Fruit fly (Drosophila melanogaster) whole organism, adult: ENCODE measurements around the gene Etfb.

Experiments
- CG11617 ChIP-seq: fragments of 200-800 bp; sonication (Bioruptor generic); optimal IDR thresholded peaks from 2 replicates; lab custom pipeline; 2017; ENCODE audit warnings: mild to moderate bottlenecking, missing biosample characterization, missing genetic modification reagents, missing genetic modification characterization
- CG12768 ChIP-seq: fragments of 200-800 bp; sonication (Bioruptor generic); optimal IDR thresholded peaks from 2 replicates; lab custom pipeline; 2017; ENCODE audit warnings: missing biosample characterization, missing genetic modification characterization, mild to moderate bottlenecking, moderate library complexity, missing genetic modification reagents
- CG14711 ChIP-seq: fragments of 200-800 bp; sonication (Bioruptor generic); optimal IDR thresholded peaks from 2 replicates; lab custom pipeline; 2018; ENCODE audit warnings: missing biosample characterization, mild to moderate bottlenecking, missing genetic modification characterization, moderate library complexity
- CG1620 ChIP-seq: fragments of 200-800 bp; sonication (Bioruptor generic); optimal IDR thresholded peaks from 2 replicates; lab custom pipeline; 2016; ENCODE audit warnings: missing biosample characterization, missing genetic modification characterization
- CG33017 ChIP-seq: fragments of 200-800 bp; sonication (Bioruptor generic); optimal IDR thresholded peaks from 2 replicates; lab custom pipeline; 2018; ENCODE audit warnings: missing biosample characterization, mild to moderate bottlenecking, missing genetic modification characterization, moderate library complexity
- CG5204 ChIP-seq: fragments of 200-800 bp; sonication (Bioruptor generic); optimal IDR thresholded peaks from 2 replicates; lab custom pipeline; 2016; ENCODE audit warnings: missing biosample characterization, missing genetic modification characterization
- CG7045 ChIP-seq: fragments of 200-800 bp; sonication (Bioruptor generic); optimal IDR thresholded peaks from 2 replicates; lab custom pipeline; 2017; ENCODE audit warnings: missing biosample characterization, mild to moderate bottlenecking, missing genetic modification characterization
- CG7101 ChIP-seq: fragments of 200-800 bp; sonication (Bioruptor generic); optimal IDR thresholded peaks from 2 replicates; lab custom pipeline; 2018; ENCODE audit warnings: missing biosample characterization, mild to moderate bottlenecking, missing genetic modification characterization, moderate library complexity
- Clk ChIP-seq: fragments of 200-800 bp; sonication (Bioruptor generic); optimal IDR thresholded peaks from 2 replicates; lab custom pipeline; 2017; ENCODE audit warnings: missing biosample characterization, missing genetic modification characterization
- Crg-1 ChIP-seq: fragments of 200-800 bp; sonication (Bioruptor generic); optimal IDR thresholded peaks from 2 replicates; lab custom pipeline; 2016; ENCODE audit warnings: missing biosample characterization, missing genetic modification characterization
- Hr96 ChIP-seq: fragments of 200-800 bp; sonication (Bioruptor generic); optimal IDR thresholded peaks from 2 replicates; lab custom pipeline; 2016; ENCODE audit warnings: missing biosample characterization, missing genetic modification characterization
- Mnt ChIP-seq: fragments of 200-800 bp; sonication (Bioruptor generic); optimal IDR thresholded peaks from 2 replicates; lab custom pipeline; 2016; ENCODE audit warnings: missing biosample characterization, mild to moderate bottlenecking, missing genetic modification characterization
- bab1 ChIP-seq: fragments of 200-800 bp; sonication (Bioruptor generic); optimal IDR thresholded peaks from 3 replicates; lab custom pipeline; 2019; ENCODE audit warnings: missing biosample characterization, mild to moderate bottlenecking, missing genetic modification characterization, moderate library complexity
- cic ChIP-seq: fragments of 200-800 bp; sonication (Bioruptor generic); optimal IDR thresholded peaks from 2 replicates; lab custom pipeline; 2017; ENCODE audit warnings: missing biosample characterization, mild to moderate bottlenecking, missing genetic modification characterization, moderate library complexity
- cnc ChIP-seq, 2 experiments: fragments of >200 bp; optimal IDR thresholded peaks; 2 replicates each; lab custom pipeline; 2017
- kay ChIP-seq: fragments of 200-800 bp; sonication (Bioruptor generic); peaks from one replicate; lab custom pipeline; 2016; ENCODE audit warnings: missing biosample characterization, missing genetic modification characterization, borderline replicate concordance
- ovo ChIP-seq: fragments of 200-800 bp; sonication (Bioruptor generic); optimal IDR thresholded peaks from 2 replicates; lab custom pipeline; 2016; ENCODE audit warnings: missing biosample characterization, missing genetic modification characterization
- pad ChIP-seq: fragments of 200-800 bp; sonication (Bioruptor generic); optimal IDR thresholded peaks from 3 replicates; lab custom pipeline; 2017; ENCODE audit warnings: missing biosample characterization, missing genetic modification characterization, mild to moderate bottlenecking, moderate library complexity, missing genetic modification reagents
- tj ChIP-seq: fragments of 200-800 bp; sonication (Bioruptor generic); optimal IDR thresholded peaks from 3 replicates; lab custom pipeline; 2017; ENCODE audit warnings: missing biosample characterization, mild to moderate bottlenecking, missing genetic modification characterization, moderate library complexity
- toe ChIP-seq: fragments of 200-800 bp; sonication (Bioruptor generic); optimal IDR thresholded peaks from 2 replicates; lab custom pipeline; 2016; ENCODE audit warnings: missing biosample characterization, missing genetic modification characterization

The Etfb gene

dm6 chr3R:29764249-29765042 is 38.3 kb downstream of the Etfb start:
- TF ChIP-seq kay (GFP tag; lab: Kevin White, UChicago), result peak; percentile 59
- TF ChIP-seq Clk (GFP tag; lab: Kevin White, UChicago), result no peak
- TF ChIP-seq CG12768, result peak; percentile 31
- no peak for TF ChIP-seq cnc (optimal IDR thresholded peaks at IDR 0.05; lab: Kevin White, UChicago)
- no peak for TF ChIP-seq Mnt
- no peak for TF ChIP-seq cic
- TF ChIP-seq tj (GFP tag; lab: Kevin White, UChicago), result peak; percentile 76
- no peak for TF ChIP-seq Hr96 (GFP tag; lab: Kevin White, UChicago)
- no peak for TF ChIP-seq CG7101

DNA sequence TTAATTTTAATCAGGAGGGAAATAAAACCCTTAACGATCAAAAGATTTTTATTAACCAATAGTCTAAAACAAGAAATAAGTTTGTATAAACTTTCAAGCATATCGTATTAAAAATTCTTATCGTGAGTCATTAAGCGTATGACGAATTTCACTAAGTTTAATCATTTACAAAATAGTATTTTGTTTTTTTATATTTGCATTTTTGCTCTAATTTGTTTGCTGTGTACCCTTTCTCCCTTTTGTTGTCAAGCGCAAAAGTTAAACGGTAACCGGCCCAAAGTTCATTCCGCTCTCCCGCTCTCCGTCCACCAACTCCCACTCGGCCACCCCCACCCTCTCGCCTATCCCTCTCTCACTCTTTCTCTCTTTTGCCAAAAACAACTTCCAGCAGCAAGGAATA is 38.9 kb downstream of the Etfb start:
- no peak for TF ChIP-seq cic
- no peak for TF ChIP-seq CG5204 (GFP tag; lab: Kevin White, UChicago)
- no peak for TF ChIP-seq tj (GFP tag; lab: Kevin White, UChicago)
- TF ChIP-seq toe (GFP tag; lab: Kevin White, UChicago), result no peak
- no peak for TF ChIP-seq bab1 (GFP tag; lab: Kevin White, UChicago)
- no peak for TF ChIP-seq Crg-1 (GFP tag; lab: Kevin White, UChicago)
- TF ChIP-seq CG11617 (GFP tag; lab: Kevin White, UChicago), result no peak

dm6 chr3R:29763154-29763553 is 39.6 kb downstream of the Etfb start:
- no peak for TF ChIP-seq CG7045
- TF ChIP-seq Hr96 (GFP tag; lab: Kevin White, UChicago), result no peak
- TF ChIP-seq Clk (GFP tag; lab: Kevin White, UChicago), result no peak
- no peak for TF ChIP-seq cic
- no peak for TF ChIP-seq toe (GFP tag; lab: Kevin White, UChicago)
- TF ChIP-seq CG14711 (tag; lab: Kevin White, UChicago), result no peak
- no peak for TF ChIP-seq CG33017 (tag; lab: Kevin White, UChicago)
- TF ChIP-seq Crg-1 (GFP tag; lab: Kevin White, UChicago), result no peak
- TF ChIP-seq bab1 (GFP tag; lab: Kevin White, UChicago), result no peak
- no peak for TF ChIP-seq kay (GFP tag; lab: Kevin White, UChicago)
- no peak for TF ChIP-seq CG7101
- no peak for TF ChIP-seq ovo
- TF ChIP-seq CG11617 (GFP tag; lab: Kevin White, UChicago), result no peak
- TF ChIP-seq tj (GFP tag; lab: Kevin White, UChicago), result no peak
- no peak for TF ChIP-seq cnc (optimal IDR thresholded peaks at IDR 0.05; lab: Kevin White, UChicago)
- TF ChIP-seq pad (GFP tag; lab: Kevin White, UChicago), result no peak
- TF ChIP-seq CG12768, result no peak

DNA sequence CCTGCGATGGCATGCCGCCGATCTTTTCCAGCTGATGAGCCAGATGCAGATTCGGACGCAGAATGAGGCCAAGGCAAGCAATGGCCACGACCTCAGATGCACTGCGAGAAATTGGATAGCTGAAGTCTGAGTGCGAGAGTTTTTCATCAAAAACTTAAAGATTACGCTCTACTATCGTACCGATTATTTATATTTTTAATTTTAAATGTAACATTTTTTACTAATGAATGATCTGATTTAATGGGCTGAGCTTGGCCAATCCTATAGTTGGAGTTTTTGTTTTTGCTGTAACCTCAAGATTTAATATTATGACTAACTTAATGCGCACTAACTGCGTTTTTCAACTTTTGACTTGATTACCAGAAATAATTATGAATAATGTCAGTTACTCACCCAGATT is 40.4 kb downstream of the Etfb start:
- no peak for TF ChIP-seq bab1 (GFP tag; lab: Kevin White, UChicago)
- TF ChIP-seq ovo, result no peak
- no peak for TF ChIP-seq CG7101
- no peak for TF ChIP-seq CG14711 (tag; lab: Kevin White, UChicago)
- TF ChIP-seq CG11617 (GFP tag; lab: Kevin White, UChicago), result no peak
- no peak for TF ChIP-seq tj (GFP tag; lab: Kevin White, UChicago)
- TF ChIP-seq Clk (GFP tag; lab: Kevin White, UChicago), result no peak
- no peak for TF ChIP-seq CG5204 (GFP tag; lab: Kevin White, UChicago)
- TF ChIP-seq pad (GFP tag; lab: Kevin White, UChicago), result no peak
- TF ChIP-seq kay (GFP tag; lab: Kevin White, UChicago), result no peak
- TF ChIP-seq cnc (optimal IDR thresholded peaks at IDR 0.05; lab: Kevin White, UChicago), result no peak
- no peak for TF ChIP-seq CG33017 (tag; lab: Kevin White, UChicago)

dm6 chr3R:29761569-29761968 is 41.2 kb downstream of the Etfb start:
- TF ChIP-seq kay (GFP tag; lab: Kevin White, UChicago) (peak; percentile 90), tj (GFP tag; lab: Kevin White, UChicago) (no peak), CG14711 (tag; lab: Kevin White, UChicago) (no peak)

DNA sequence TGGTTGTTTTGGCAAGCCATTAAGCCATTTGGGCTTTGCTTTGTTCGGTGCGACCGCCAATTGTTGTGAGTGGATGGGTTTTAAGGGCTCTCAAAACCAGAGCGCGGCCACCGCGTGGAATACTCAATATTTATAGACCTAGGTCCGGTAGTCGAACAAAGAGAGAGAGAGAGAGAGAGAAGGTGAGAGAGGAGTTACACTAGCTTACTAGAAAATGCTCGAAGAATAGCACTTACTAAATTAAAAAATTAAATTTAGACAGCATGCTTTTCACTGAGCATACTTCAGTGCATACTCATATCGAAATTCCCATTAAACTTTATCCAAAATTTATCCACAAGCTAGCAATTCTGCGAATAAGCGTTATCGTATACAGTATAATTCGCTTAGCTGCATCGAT is 42.7 kb downstream of the Etfb start:
- TF ChIP-seq kay (GFP tag; lab: Kevin White, UChicago), result no peak
- no peak for TF ChIP-seq Crg-1 (GFP tag; lab: Kevin White, UChicago)
- no peak for TF ChIP-seq Clk (GFP tag; lab: Kevin White, UChicago)
- TF ChIP-seq CG7101, result no peak
- no peak for TF ChIP-seq cic
- TF ChIP-seq CG1620, result no peak
- no peak for TF ChIP-seq CG12768
- no peak for TF ChIP-seq CG11617 (GFP tag; lab: Kevin White, UChicago)
- no peak for TF ChIP-seq ovo

DNA sequence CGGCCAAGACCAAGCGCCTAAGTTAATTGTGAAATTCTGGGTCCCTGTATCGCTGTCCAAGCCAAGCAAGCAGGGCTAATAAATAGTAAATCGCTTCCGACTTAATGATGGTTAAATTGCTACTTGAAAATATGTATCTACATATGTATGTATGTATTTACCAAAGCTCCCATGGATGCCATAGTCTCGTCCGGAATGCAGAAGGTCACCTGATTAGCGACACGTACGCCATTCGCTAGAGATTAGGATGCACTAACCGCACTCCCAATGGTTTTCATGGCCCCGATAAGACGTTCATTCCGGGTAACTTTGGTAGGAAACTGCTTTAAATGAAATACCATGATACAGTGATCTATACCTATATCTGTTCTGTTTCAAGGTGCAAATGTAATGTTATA is 44.0 kb downstream of the Etfb start:
- TF ChIP-seq Crg-1 (GFP tag; lab: Kevin White, UChicago), result no peak
